Fruit fly (Drosophila melanogaster) whole organism, embryonic: Measurements from ENCODE around the gene CG31609.

Experiments
- CG12659 ChIP-seq: fragments of 200-800 bp; sonication (Bioruptor generic); optimal IDR thresholded peaks from 3 replicates; lab custom pipeline; 2017; ENCODE audit warnings: mild to moderate bottlenecking, missing biosample characterization, missing genetic modification reagents, missing genetic modification characterization
- Lhr ChIP-seq: fragments of 200-800 bp; sonication (Bioruptor generic); optimal IDR thresholded peaks from 3 replicates; lab custom pipeline; 2017; ENCODE audit warnings: mild to moderate bottlenecking, missing biosample characterization, missing genetic modification reagents, missing genetic modification characterization
- gfzf ChIP-seq: fragments of 200-800 bp; sonication (Bioruptor generic); optimal IDR thresholded peaks from 2 replicates; lab custom pipeline; 2016; ENCODE audit warnings: missing biosample characterization, mild to moderate bottlenecking, missing genetic modification characterization, moderate library complexity

DNA sequence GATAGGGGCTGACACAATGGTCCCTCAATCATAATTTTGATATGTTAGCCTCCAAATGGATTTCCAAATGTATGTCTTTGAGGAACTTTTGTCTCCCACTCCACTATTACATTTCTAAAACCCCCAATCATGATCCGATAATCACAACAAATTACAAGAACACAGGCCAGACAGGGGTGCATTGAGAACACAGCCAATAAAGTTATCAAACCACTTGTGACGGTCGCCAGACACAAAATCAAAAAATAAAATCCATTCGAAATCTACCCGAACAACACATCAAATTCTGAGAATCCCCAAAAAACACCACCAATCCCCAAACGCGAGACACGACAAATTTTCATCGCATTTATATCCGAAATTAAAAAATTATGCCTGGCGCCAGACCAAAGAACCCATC lies 26.3 kb downstream of the CG31609 start:
- no peak for TF ChIP-seq gfzf (GFP tag; lab: Kevin White, UChicago)
- no peak for TF ChIP-seq Lhr (GFP tag; lab: Kevin White, UChicago)
- TF ChIP-seq CG12659 (GFP tag; lab: Kevin White, UChicago): no peak
